Worm (Caenorhabditis elegans) whole organism, young adult: Measurements from ENCODE around the gene T10C6.15.
A peak's percentile ranks its signal among the peaks of the same experiment; 100 is the strongest.

Experiments used
- ceh-58 ChIP-seq: fragments of 200-800 bp; sonication (Bioruptor generic); IDR thresholded peaks from 2 replicates; pipeline ENCODE4 v1.3.6; 2022; ENCODE audit warnings: missing genetic modification characterization, missing compliant biosample characterization
- dpl-1 ChIP-seq: fragments of 150-350 bp; optimal IDR thresholded peaks from 2 replicates; lab custom pipeline; 2014; ENCODE audit warnings: missing biosample characterization, missing genetic modification reagents, missing genetic modification characterization
- efl-1 ChIP-seq: fragments of 150-350 bp; optimal IDR thresholded peaks from 2 replicates; lab custom pipeline; 2014; ENCODE audit warnings: missing biosample characterization, missing genetic modification reagents, missing genetic modification characterization
- nfyb-1 ChIP-seq: fragments of 200-800 bp; sonication (Bioruptor generic); IDR thresholded peaks from 2 replicates; pipeline ENCODE4 v1.3.6; 2022; ENCODE audit warnings: missing genetic modification reagents, missing genetic modification characterization, missing compliant biosample characterization
- nhr-80 ChIP-seq: sonication (generic microtip); optimal IDR thresholded peaks from 2 replicates; lab custom pipeline; 2016; ENCODE audit warnings: missing genetic modification characterization, missing compliant biosample characterization
- sea-2 ChIP-seq: fragments of 200-800 bp; sonication (Bioruptor generic); IDR thresholded peaks from 2 replicates; pipeline ENCODE4 v1.3.6; 2022; ENCODE audit warnings: missing genetic modification characterization, missing compliant biosample characterization
- unc-62 ChIP-seq: fragments of 150-350 bp; optimal IDR thresholded peaks from 2 replicates; lab custom pipeline; 2014; ENCODE audit warnings: missing biosample characterization, missing genetic modification reagents, missing genetic modification characterization
- xnd-1 ChIP-seq: sonication (generic microtip); optimal IDR thresholded peaks from 2 replicates; lab custom pipeline; 2016; ENCODE audit warnings: missing genotype, missing genetic modification reagents, missing genetic modification characterization, missing compliant biosample characterization
- ztf-26 ChIP-seq: sonication (generic microtip); optimal IDR thresholded peaks from 2 replicates; lab custom pipeline; 2017; ENCODE audit warnings: missing genetic modification characterization, missing compliant biosample characterization

DNA sequence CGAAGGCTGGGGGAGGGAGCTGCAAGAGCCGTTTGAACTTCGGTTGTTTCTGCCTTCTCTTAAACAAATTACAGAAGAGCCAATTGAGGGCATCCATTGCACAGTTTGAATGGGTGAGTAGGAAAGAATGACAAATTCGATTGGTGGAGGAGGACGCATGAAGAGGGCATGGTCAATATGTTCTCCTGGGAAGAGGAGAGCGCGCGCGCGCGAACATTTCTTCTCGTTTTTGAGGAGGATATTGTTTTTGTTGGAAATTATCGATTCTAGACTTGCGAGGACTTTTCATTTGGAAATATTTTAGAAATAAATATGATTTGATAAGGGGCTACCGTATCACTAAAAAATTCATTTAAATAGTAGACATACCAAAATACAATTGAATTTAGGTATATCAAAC, 14.2 kb downstream of the T10C6.15 start, which contains the start of gene T10C6.7:
- TF ChIP-seq nfyb-1 (no peak), ceh-58 (GFP tag; lab: Robert Waterston, UW) (no peak), xnd-1 (tag; lab: Kevin White, UChicago) (peak; percentile 7), ztf-26 (tag; lab: Kevin White, UChicago) (no peak), sea-2 (GFP tag; lab: Robert Waterston, UW) (no peak), dpl-1 (GFP tag; lab: Kevin White, UChicago) (no peak), efl-1 (GFP tag; lab: Kevin White, UChicago) (peak; percentile 34), unc-62 (GFP tag; lab: Kevin White, UChicago) (no peak), nhr-80 (tag; lab: Kevin White, UChicago) (no peak)
